Worm (Caenorhabditis elegans): Measurements from ENCODE around the gene C08E8.9.

The C08E8.9 gene

ce11 chrV:18364558-18364957, at the start of gene C08E8.9:
C08E8.9 (plus strand) TSS chrV:18364858.
- TF ChIP-seq hmg-1.1 (GFP tag; IDR thresholded peaks at IDR 0.05) = no peak
- TF ChIP-seq nhr-76 (tag; optimal IDR thresholded peaks at IDR 0.05) = no peak
- TF ChIP-seq unc-62 (GFP tag; optimal IDR thresholded peaks at IDR 0.05 in 1 of 2) = no peak
- no peak for TF ChIP-seq unc-62 (tag; optimal IDR thresholded peaks at IDR 0.05)
- no peak for TF ChIP-seq ceh-32 (tag; optimal IDR thresholded peaks at IDR 0.05; ENCODE audit: poor library complexity)
- TF ChIP-seq mep-1 (tag; optimal IDR thresholded peaks at IDR 0.05) = no peak
- no peak for TF ChIP-seq ceh-82 (tag; optimal IDR thresholded peaks at IDR 0.05)
- TF ChIP-seq zfp-3 (GFP tag; conservative IDR thresholded peaks at IDR 0.05) = no peak
- TF ChIP-seq ama-1 (optimal IDR thresholded peaks at IDR 0.05) = no peak
- TF ChIP-seq fos-1 (tag; optimal IDR thresholded peaks at IDR 0.05) = no peak
- TF ChIP-seq nhr-11 (tag; optimal IDR thresholded peaks at IDR 0.05) = no peak
- TF ChIP-seq hlh-11 (tag; optimal IDR thresholded peaks at IDR 0.05) = no peak
- no peak for TF ChIP-seq daf-8 (GFP tag; IDR thresholded peaks at IDR 0.05)
- no peak for TF ChIP-seq nhr-111 (GFP tag; optimal IDR thresholded peaks at IDR 0.05)
- TF ChIP-seq nhr-48 (tag; optimal IDR thresholded peaks at IDR 0.05) = no peak
- no peak for TF ChIP-seq lin-29 (GFP tag; IDR thresholded peaks at IDR 0.05)
- no peak for TF ChIP-seq mes-2 (tag; optimal IDR thresholded peaks at IDR 0.05; ENCODE audit: poor library complexity, severe bottlenecking)
- no peak for TF ChIP-seq dmd-6 (GFP tag; IDR thresholded peaks at IDR 0.05)
- no peak for TF ChIP-seq T26A8.4 (GFP tag; IDR thresholded peaks at IDR 0.05)

ce11 chrV:18318312-18318711, 46.3 kb upstream of the C08E8.9 start, which contains the start of gene fbxb-119:
fbxb-119 (plus strand) TSS chrV:18318612.
- TF ChIP-seq unc-62 (GFP tag; optimal IDR thresholded peaks at IDR 0.05 in 1 of 2) = peak in 1 of 2 experiments; percentile 23
- no peak for TF ChIP-seq unc-62 (tag; optimal IDR thresholded peaks at IDR 0.05)
- TF ChIP-seq saeg-2 (GFP tag; IDR thresholded peaks at IDR 0.05) = no peak

- TF ChIP-seq R02D3.7 (tag; optimal IDR thresholded peaks at IDR 0.05) (no peak), pqm-1 (tag; optimal IDR thresholded peaks at IDR 0.05) (peak; percentile 74)
These were observed 41.4 kb upstream of the C08E8.9 start, which contains the start of gene B0462.5 for ce11 chrV:18323231-18323630. B0462.5 (minus strand) TSS chrV:18323331.

- TF ChIP-seq hlh-11 (tag; optimal IDR thresholded peaks at IDR 0.05) (peak; percentile 39), pqm-1 (tag; optimal IDR thresholded peaks at IDR 0.05) (peak; percentile 66), ceh-44 (GFP tag; IDR thresholded peaks at IDR 0.05) (no peak), unc-130 (GFP tag; optimal IDR thresholded peaks at IDR 0.05) (no peak), F26F4.8 (GFP tag; conservative IDR thresholded peaks at IDR 0.05) (no peak), php-3 (GFP tag; IDR thresholded peaks at IDR 0.05) (0 out of 2 replicates have a peak, but pooled peaks have one; percentile 18), dmd-6 (GFP tag; IDR thresholded peaks at IDR 0.05) (peak; percentile 55), vab-7 (GFP tag; IDR thresholded peaks at IDR 0.05) (no peak), nhr-28 (tag; optimal IDR thresholded peaks at IDR 0.05) (peak; percentile 48)
These were observed 40.1 kb upstream of the C08E8.9 start for ce11 chrV:18324525-18324924.

- no peak for TF ChIP-seq F26F4.8 (GFP tag; conservative IDR thresholded peaks at IDR 0.05)
- TF ChIP-seq set-16 (GFP tag; IDR thresholded peaks at IDR 0.05) = no peak
- no peak for TF ChIP-seq nhr-10 (tag; optimal IDR thresholded peaks at IDR 0.05)
- TF ChIP-seq dve-1 (tag; optimal IDR thresholded peaks at IDR 0.05; ENCODE audit: insufficient read depth) = no peak
- no peak for TF ChIP-seq R02D3.7 (tag; optimal IDR thresholded peaks at IDR 0.05)
These were observed 33.6 kb upstream of the C08E8.9 start, which contains the start of gene B0462.4 for ce11 chrV:18331086-18331485. B0462.4 (minus strand) TSS chrV:18331186.

ce11 chrV:18337643-18338042, 27.0 kb upstream of the C08E8.9 start:
- TF ChIP-seq ceh-28 (tag; optimal IDR thresholded peaks at IDR 0.05) = peak; percentile 69
- no peak for TF ChIP-seq R02D3.7 (tag; optimal IDR thresholded peaks at IDR 0.05)
